Worm (Caenorhabditis elegans): ENCODE results near the gene unc-31.

The unc-31 gene

ce11 chrIV:12780980-12781379 lies 7.3 kb downstream of the unc-31 start:
- TF ChIP-seq sem-2 (GFP tag; optimal IDR thresholded peaks at IDR 0.05): no peak
- TF ChIP-seq tbx-8 (GFP tag; optimal IDR thresholded peaks at IDR 0.05): no peak
- TF ChIP-seq unc-62 (GFP tag; optimal IDR thresholded peaks at IDR 0.05): no peak
- no peak for TF ChIP-seq nhr-28 (tag; optimal IDR thresholded peaks at IDR 0.05)
- TF ChIP-seq elt-3 (tag; optimal IDR thresholded peaks at IDR 0.05): no peak
- TF ChIP-seq ces-1 (GFP tag; optimal IDR thresholded peaks at IDR 0.05): no peak
- no peak for TF ChIP-seq lin-32 (GFP tag; optimal IDR thresholded peaks at IDR 0.05)
- no peak for TF ChIP-seq nhr-237 (tag; optimal IDR thresholded peaks at IDR 0.05)
- TF ChIP-seq bed-3 (GFP tag; optimal IDR thresholded peaks at IDR 0.05): no peak
- no peak for TF ChIP-seq nhr-12 (tag; optimal IDR thresholded peaks at IDR 0.05)
- TF ChIP-seq pha-4 (tag; optimal IDR thresholded peaks at IDR 0.05): no peak
- no peak for TF ChIP-seq hlh-1 (tag; optimal IDR thresholded peaks at IDR 0.05)
- TF ChIP-seq mab-5 (tag; optimal IDR thresholded peaks at IDR 0.05): no peak
- no peak for TF ChIP-seq cnd-1 (tag; optimal IDR thresholded peaks at IDR 0.05)
- no peak for TF ChIP-seq nhr-76 (tag; optimal IDR thresholded peaks at IDR 0.05)
- no peak for TF ChIP-seq flh-1 (GFP tag; optimal IDR thresholded peaks at IDR 0.05)
- TF ChIP-seq drap-1 (GFP tag; optimal IDR thresholded peaks at IDR 0.05): no peak
- no peak for TF ChIP-seq elt-1 (tag; optimal IDR thresholded peaks at IDR 0.05; ENCODE audit: borderline replicate concordance, insufficient read depth)
- no peak for TF ChIP-seq ztf-11 (tag; optimal IDR thresholded peaks at IDR 0.05)

- TF ChIP-seq bed-3 (GFP tag; optimal IDR thresholded peaks at IDR 0.05) (no peak), ceh-39 (tag; optimal IDR thresholded peaks at IDR 0.05) (no peak), unc-62 (GFP tag; optimal IDR thresholded peaks at IDR 0.05) (no peak), ztf-11 (tag; optimal IDR thresholded peaks at IDR 0.05) (no peak), blmp-1 (tag; optimal IDR thresholded peaks at IDR 0.05) (no peak), nhr-237 (tag; optimal IDR thresholded peaks at IDR 0.05) (no peak), M03D4.4 (tag; optimal IDR thresholded peaks at IDR 0.05) (no peak), sptf-1 (tag; optimal IDR thresholded peaks at IDR 0.05) (no peak), hlh-1 (tag; optimal IDR thresholded peaks at IDR 0.05) (no peak), zip-8 (tag; optimal IDR thresholded peaks at IDR 0.05) (no peak), sem-2 (GFP tag; optimal IDR thresholded peaks at IDR 0.05) (no peak), unc-120 (tag; optimal IDR thresholded peaks at IDR 0.05; ENCODE audit: poor library complexity, severe bottlenecking) (no peak), unc-39 (tag; optimal IDR thresholded peaks at IDR 0.05) (no peak), elt-3 (tag; optimal IDR thresholded peaks at IDR 0.05) (no peak), lsy-2 (tag; optimal IDR thresholded peaks at IDR 0.05) (no peak)
Observed at ce11 chrIV:12781804-12782449, 8.3 kb downstream of the unc-31 start.

- TF ChIP-seq elt-3 (tag; optimal IDR thresholded peaks at IDR 0.05): no peak
Observed at ce11 chrIV:12783165-12783564, 9.5 kb downstream of the unc-31 start.

- no peak for TF ChIP-seq unc-120 (tag; optimal IDR thresholded peaks at IDR 0.05; ENCODE audit: poor library complexity, severe bottlenecking)
- no peak for TF ChIP-seq elt-1 (tag; optimal IDR thresholded peaks at IDR 0.05; ENCODE audit: borderline replicate concordance, insufficient read depth)
- TF ChIP-seq ces-1 (GFP tag; optimal IDR thresholded peaks at IDR 0.05): no peak
- TF ChIP-seq lsy-2 (tag; optimal IDR thresholded peaks at IDR 0.05): no peak
Observed at ce11 chrIV:12785988-12786387, 12.3 kb downstream of the unc-31 start.

- TF ChIP-seq mab-5 (tag; optimal IDR thresholded peaks at IDR 0.05) (no peak), unc-39 (tag; optimal IDR thresholded peaks at IDR 0.05) (no peak), nhr-12 (tag; optimal IDR thresholded peaks at IDR 0.05) (no peak), sem-2 (GFP tag; optimal IDR thresholded peaks at IDR 0.05) (no peak), ztf-11 (tag; optimal IDR thresholded peaks at IDR 0.05) (no peak), unc-120 (tag; optimal IDR thresholded peaks at IDR 0.05; ENCODE audit: poor library complexity, severe bottlenecking) (no peak), ceh-83 (GFP tag; optimal IDR thresholded peaks at IDR 0.05) (no peak), hlh-1 (tag; optimal IDR thresholded peaks at IDR 0.05) (no peak), M03D4.4 (tag; optimal IDR thresholded peaks at IDR 0.05) (no peak), zip-8 (tag; optimal IDR thresholded peaks at IDR 0.05) (no peak)
Observed at ce11 chrIV:12789088-12789487, 15.4 kb downstream of the unc-31 start, which contains the start of gene F07C6.3. F07C6.3 (plus strand) TSS chrIV:12789235.

- no peak for TF ChIP-seq ces-1 (GFP tag; optimal IDR thresholded peaks at IDR 0.05)
- TF ChIP-seq pha-4 (tag; optimal IDR thresholded peaks at IDR 0.05): no peak
- no peak for TF ChIP-seq elt-1 (tag; optimal IDR thresholded peaks at IDR 0.05; ENCODE audit: borderline replicate concordance, insufficient read depth)
- TF ChIP-seq snpc-4 (tag; optimal IDR thresholded peaks at IDR 0.05): no peak
- TF ChIP-seq cnd-1 (tag; optimal IDR thresholded peaks at IDR 0.05): no peak
- TF ChIP-seq lin-13 (tag; optimal IDR thresholded peaks at IDR 0.05): no peak
- TF ChIP-seq ceh-43 (GFP tag; optimal IDR thresholded peaks at IDR 0.05): no peak
- TF ChIP-seq blmp-1 (tag; optimal IDR thresholded peaks at IDR 0.05): no peak
- TF ChIP-seq unc-39 (tag; optimal IDR thresholded peaks at IDR 0.05): no peak
- no peak for TF ChIP-seq ztf-11 (tag; optimal IDR thresholded peaks at IDR 0.05)
- no peak for TF ChIP-seq mls-2 (tag; optimal IDR thresholded peaks at IDR 0.05)
- no peak for TF ChIP-seq ham-2 (GFP tag; optimal IDR thresholded peaks at IDR 0.05)
- no peak for TF ChIP-seq lsy-2 (tag; optimal IDR thresholded peaks at IDR 0.05)
- no peak for TF ChIP-seq hlh-1 (tag; optimal IDR thresholded peaks at IDR 0.05)
- TF ChIP-seq drap-1 (GFP tag; optimal IDR thresholded peaks at IDR 0.05): no peak
- TF ChIP-seq flh-1 (GFP tag; optimal IDR thresholded peaks at IDR 0.05): no peak
Observed at ce11 chrIV:12790871-12791270, 17.2 kb downstream of the unc-31 start, which contains the start of gene F07C6.2. F07C6.2 (plus strand) TSS chrIV:12791171.

Data from whole organism, mixed stage, embryonic.